Fruit fly (Drosophila melanogaster): Measurements from ENCODE around the gene Met.

DNA sequence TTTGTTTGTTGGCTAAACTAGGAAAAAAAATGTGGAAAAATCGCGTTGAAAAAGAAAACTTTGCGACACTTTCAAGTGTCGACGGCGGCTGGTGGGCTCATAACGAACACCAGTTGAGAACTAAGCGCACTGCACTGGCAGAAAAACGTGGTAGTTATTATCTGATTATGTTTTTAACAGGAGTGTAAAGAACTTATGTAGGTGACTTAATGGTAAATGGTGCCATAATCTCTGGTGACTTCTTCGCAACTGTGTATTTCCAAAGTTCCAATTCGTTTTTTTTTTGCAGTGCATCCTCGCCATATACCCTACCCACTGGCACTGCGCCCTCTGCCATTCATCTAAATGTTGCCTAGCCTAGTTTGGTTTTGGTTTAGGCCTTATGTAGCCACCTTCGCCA, 37.1 kb downstream of the Met start:
- no peak for TF ChIP-seq CTCF (optimal IDR thresholded peaks at IDR 0.05)
- no peak for TF ChIP-seq CG8478 (optimal IDR thresholded peaks at IDR 0.05)

Data from S2 (cell line).